Worm (Caenorhabditis elegans) whole organism, L2 larva: ENCODE results near the gene mrps-10.

Experiments
- alr-1 ChIP-seq: fragments of 150-350 bp; optimal IDR thresholded peaks from 2 replicates; lab custom pipeline; 2014; ENCODE audit warnings: missing biosample characterization, missing genetic modification characterization
- blmp-1 ChIP-seq: sonication (generic microtip); optimal IDR thresholded peaks from 2 replicates; lab custom pipeline; 2017; ENCODE audit warnings: missing genetic modification characterization, mild to moderate bottlenecking, missing compliant biosample characterization, antibody characterized with exemption, moderate library complexity; ENCODE audit not compliant: insufficient read depth
- ceh-16 ChIP-seq: fragments of 150-350 bp; optimal IDR thresholded peaks from 2 replicates; lab custom pipeline; 2014; ENCODE audit warnings: missing biosample characterization, missing genetic modification characterization
- lin-39 ChIP-seq: fragments of 150-350 bp; optimal IDR thresholded peaks from 2 replicates; lab custom pipeline; 2014; ENCODE audit warnings: missing biosample characterization, missing genetic modification reagents, missing genetic modification characterization
- mdl-1 ChIP-seq, 2 experiments: fragments of 150-350 bp in 1 of 2; sonication (generic microtip) in 1 of 2; optimal IDR thresholded peaks; 2 replicates each; lab custom pipeline; 2017; ENCODE audit warnings: missing biosample characterization in 2 of 2, missing genetic modification characterization in 2 of 2
- nhr-12 ChIP-seq: fragments of 150-350 bp; optimal IDR thresholded peaks from 2 replicates; lab custom pipeline; 2014; ENCODE audit warnings: missing biosample characterization, missing genetic modification characterization
- nhr-23 ChIP-seq: fragments of 150-350 bp; optimal IDR thresholded peaks from 2 replicates; lab custom pipeline; 2014; ENCODE audit warnings: missing biosample characterization, missing genetic modification reagents, missing genetic modification characterization
- peb-1 ChIP-seq: fragments of 150-350 bp; optimal IDR thresholded peaks from 2 replicates; lab custom pipeline; 2014; ENCODE audit warnings: missing biosample characterization, missing genetic modification characterization
- snpc-4 ChIP-seq: fragments of 150-350 bp; optimal IDR thresholded peaks from 2 replicates; lab custom pipeline; 2014; ENCODE audit warnings: missing biosample characterization, missing genetic modification characterization
- unc-55 ChIP-seq: fragments of 150-350 bp; sonication (generic microtip); optimal IDR thresholded peaks from 3 replicates; lab custom pipeline; 2014; ENCODE audit warnings: missing biosample characterization, missing genetic modification reagents, missing genetic modification characterization
- unc-62 ChIP-seq: fragments of 150-350 bp; optimal IDR thresholded peaks from 2 replicates; lab custom pipeline; 2014; ENCODE audit warnings: missing biosample characterization, missing genetic modification reagents, missing genetic modification characterization
- zag-1 ChIP-seq: fragments of 150-350 bp; optimal IDR thresholded peaks from 2 replicates; lab custom pipeline; 2014; ENCODE audit warnings: missing biosample characterization, missing genetic modification characterization
- ztf-1 ChIP-seq: fragments of 200-800 bp; sonication (Bioruptor generic); conservative IDR thresholded peaks from 2 replicates; pipeline ENCODE4 v1.3.6; 2022; ENCODE audit warnings: missing genetic modification characterization, missing compliant biosample characterization
- ztf-11 ChIP-seq: sonication (generic microtip); optimal IDR thresholded peaks from 2 replicates; lab custom pipeline; 2017; ENCODE audit warnings: missing biosample characterization, missing genetic modification characterization

ce11 chrIII:12971828-12972379 is 45.5 kb downstream of the mrps-10 start:
- TF ChIP-seq zag-1: no peak
- TF ChIP-seq lin-39 (tag; lab: Kevin White, UChicago): no peak
- no peak for TF ChIP-seq alr-1 (tag; lab: Kevin White, UChicago)
- no peak for TF ChIP-seq mdl-1 (tag; optimal IDR thresholded peaks at IDR 0.05; lab: Kevin White, UChicago)
- TF ChIP-seq peb-1: no peak
- TF ChIP-seq unc-62 (GFP tag; lab: Kevin White, UChicago): no peak
- no peak for TF ChIP-seq nhr-12 (tag; lab: Kevin White, UChicago)
- no peak for TF ChIP-seq blmp-1 (tag; lab: Kevin White, UChicago)
- TF ChIP-seq unc-55: peak; percentile 26
- no peak for TF ChIP-seq nhr-23 (tag; lab: Kevin White, UChicago)
- no peak for TF ChIP-seq ztf-1
- TF ChIP-seq ceh-16 (tag; lab: Kevin White, UChicago): no peak
- no peak for TF ChIP-seq ztf-11 (tag; lab: Kevin White, UChicago)
- TF ChIP-seq snpc-4: no peak
